Worm (Caenorhabditis elegans): ENCODE results near the gene irld-9.

ce11 chrII:1784799-1785198 lies 46.1 kb upstream of the irld-9 start, which contains the start of gene C08F1.11:
- TF ChIP-seq elt-3 (tag; optimal IDR thresholded peaks at IDR 0.05) (no peak), ZK546.5 (tag; optimal IDR thresholded peaks at IDR 0.05) (no peak), aly-2 (tag; optimal IDR thresholded peaks at IDR 0.05) (no peak), snpc-4 (tag; optimal IDR thresholded peaks at IDR 0.05) (no peak), fkh-10 (GFP tag; optimal IDR thresholded peaks at IDR 0.05) (no peak)
